Worm (Caenorhabditis elegans) whole organism, late embryonic: ENCODE data around the gene zyx-1.

Experiments
- C38D4.7 ChIP-seq: fragments of 200-800 bp; sonication (Bioruptor generic); optimal IDR thresholded peaks from 2 replicates; lab custom pipeline; 2018; ENCODE audit warnings: mild to moderate bottlenecking, missing genetic modification characterization, moderate library complexity, missing compliant biosample characterization
- F13H6.1 ChIP-seq: sonication (generic microtip); optimal IDR thresholded peaks from 2 replicates; lab custom pipeline; 2016; ENCODE audit warnings: missing genetic modification characterization, missing compliant biosample characterization
- T23F11.4 ChIP-seq: fragments of 200-800 bp; sonication (Bioruptor generic); optimal IDR thresholded peaks from 2 replicates; lab custom pipeline; 2018; ENCODE audit warnings: mild to moderate bottlenecking, missing genetic modification characterization, missing compliant biosample characterization
- Y22D7AL.16 ChIP-seq: sonication (generic microtip); optimal IDR thresholded peaks from 2 replicates; lab custom pipeline; 2016; ENCODE audit warnings: missing genetic modification characterization, missing compliant biosample characterization
- ahr-1 ChIP-seq: sonication (generic microtip); optimal IDR thresholded peaks from 2 replicates; lab custom pipeline; 2016; ENCODE audit warnings: missing genetic modification characterization, missing compliant biosample characterization
- ceh-14 ChIP-seq: sonication (generic microtip); optimal IDR thresholded peaks from 2 replicates; lab custom pipeline; 2016; ENCODE audit warnings: missing genotype, missing genetic modification characterization, missing compliant biosample characterization
- ceh-24 ChIP-seq: sonication (generic microtip); optimal IDR thresholded peaks from 2 replicates; lab custom pipeline; 2016; ENCODE audit warnings: mild to moderate bottlenecking, missing genetic modification characterization, missing compliant biosample characterization
- ceh-30 ChIP-seq: fragments of 150-350 bp; optimal IDR thresholded peaks from 2 replicates; lab custom pipeline; 2014; ENCODE audit warnings: missing biosample characterization, missing genetic modification characterization
- ceh-31 ChIP-seq: sonication (generic microtip); optimal IDR thresholded peaks from 2 replicates; lab custom pipeline; 2016; ENCODE audit warnings: missing genetic modification characterization, missing compliant biosample characterization
- ceh-34 ChIP-seq: sonication (generic microtip); optimal IDR thresholded peaks from 2 replicates; lab custom pipeline; 2016; ENCODE audit warnings: mild to moderate bottlenecking, missing genetic modification characterization, missing compliant biosample characterization
- ceh-45 ChIP-seq: fragments of 200-800 bp; sonication (Bioruptor generic); IDR thresholded peaks from 2 replicates; pipeline ENCODE4 v1.3.6; 2022; ENCODE audit warnings: missing genetic modification reagents, missing genetic modification characterization, missing compliant biosample characterization
- ceh-6 ChIP-seq: fragments of 200-800 bp; sonication (Bioruptor generic); optimal IDR thresholded peaks from 2 replicates; lab custom pipeline; 2018; ENCODE audit warnings: mild to moderate bottlenecking, missing genetic modification characterization, missing compliant biosample characterization
- dmd-4 ChIP-seq: sonication (generic microtip); optimal IDR thresholded peaks from 2 replicates; lab custom pipeline; 2016; ENCODE audit warnings: borderline replicate concordance, missing genetic modification characterization, missing compliant biosample characterization
- dve-1 ChIP-seq: sonication (generic microtip); optimal IDR thresholded peaks from 2 replicates; lab custom pipeline; 2017; ENCODE audit warnings: antibody characterized with exemption, mild to moderate bottlenecking, missing genetic modification characterization, missing compliant biosample characterization
- elt-2 ChIP-seq: sonication (generic microtip); optimal IDR thresholded peaks from 2 replicates; lab custom pipeline; 2016; ENCODE audit warnings: missing genetic modification reagents, missing genetic modification characterization, missing compliant biosample characterization
- elt-4 ChIP-seq: sonication (generic microtip); optimal IDR thresholded peaks from 2 replicates; lab custom pipeline; 2016; ENCODE audit warnings: missing genetic modification characterization, missing compliant biosample characterization
- ets-4 ChIP-seq: sonication (generic microtip); optimal IDR thresholded peaks from 2 replicates; lab custom pipeline; 2016; ENCODE audit warnings: missing genetic modification characterization, missing compliant biosample characterization
- fkh-10 ChIP-seq: fragments of 150-350 bp; optimal IDR thresholded peaks from 2 replicates; lab custom pipeline; 2014; ENCODE audit warnings: missing biosample characterization, missing genetic modification reagents, missing genetic modification characterization
- gmeb-2 ChIP-seq: sonication (generic microtip); optimal IDR thresholded peaks from 2 replicates; lab custom pipeline; 2016; ENCODE audit warnings: missing genetic modification characterization, inconsistent platforms, missing compliant biosample characterization
- hlh-13 ChIP-seq: fragments of 200-800 bp; sonication (Bioruptor generic); optimal IDR thresholded peaks from 2 replicates; lab custom pipeline; 2018; ENCODE audit warnings: mild to moderate bottlenecking, missing genetic modification characterization, missing compliant biosample characterization
- lim-6 ChIP-seq: sonication (generic microtip); optimal IDR thresholded peaks from 2 replicates; lab custom pipeline; 2016; ENCODE audit warnings: missing genetic modification characterization, missing compliant biosample characterization
- mec-3 ChIP-seq: sonication (generic microtip); optimal IDR thresholded peaks from 2 replicates; lab custom pipeline; 2016; ENCODE audit warnings: borderline replicate concordance, missing genetic modification characterization, missing compliant biosample characterization
- nfya-1 ChIP-seq: sonication (generic microtip); optimal IDR thresholded peaks from 2 replicates; lab custom pipeline; 2017; ENCODE audit warnings: missing genetic modification characterization, mild to moderate bottlenecking, missing compliant biosample characterization, antibody characterized with exemption, moderate library complexity
- nhr-232 ChIP-seq: sonication (generic microtip); optimal IDR thresholded peaks from 2 replicates; lab custom pipeline; 2016; ENCODE audit warnings: missing genetic modification characterization, missing compliant biosample characterization
- odd-2 ChIP-seq: sonication (generic microtip); optimal IDR thresholded peaks from 2 replicates; lab custom pipeline; 2017; ENCODE audit warnings: antibody characterized with exemption, mild to moderate bottlenecking, missing genetic modification characterization, missing compliant biosample characterization
- pat-9 ChIP-seq: fragments of 200-800 bp; sonication (Bioruptor generic); optimal IDR thresholded peaks from 2 replicates; lab custom pipeline; 2018; ENCODE audit warnings: mild to moderate bottlenecking, missing genetic modification characterization, moderate library complexity, missing compliant biosample characterization
- pha-4 ChIP-seq: fragments of 150-350 bp; optimal IDR thresholded peaks from 2 replicates; lab custom pipeline; 2018; ENCODE audit warnings: missing biosample characterization, missing genetic modification reagents, missing genetic modification characterization
- pqm-1 ChIP-seq: sonication (generic microtip); optimal IDR thresholded peaks from 2 replicates; lab custom pipeline; 2016; ENCODE audit warnings: missing genetic modification characterization, missing compliant biosample characterization
- sox-2 ChIP-seq: fragments of 200-800 bp; sonication (Bioruptor generic); IDR thresholded peaks from 2 replicates; pipeline ENCODE4 v1.3.6; 2022; ENCODE audit warnings: missing genetic modification reagents, missing genetic modification characterization, missing compliant biosample characterization
- sox-4 ChIP-seq: sonication (generic microtip); optimal IDR thresholded peaks from 2 replicates; lab custom pipeline; 2017; ENCODE audit warnings: mild to moderate bottlenecking, missing genetic modification characterization, inconsistent platforms, missing compliant biosample characterization
- tbx-2 ChIP-seq: sonication (generic microtip); optimal IDR thresholded peaks from 2 replicates; lab custom pipeline; 2016; ENCODE audit warnings: missing genetic modification characterization, missing compliant biosample characterization
- tbx-7 ChIP-seq: sonication (generic microtip); optimal IDR thresholded peaks from 2 replicates; lab custom pipeline; 2016; ENCODE audit warnings: missing genotype, missing genetic modification characterization, missing compliant biosample characterization
- ttx-3 ChIP-seq: sonication (generic microtip); optimal IDR thresholded peaks from 2 replicates; lab custom pipeline; 2016; ENCODE audit warnings: missing genetic modification reagents, missing genetic modification characterization, missing compliant biosample characterization
- unc-55 ChIP-seq: sonication (generic microtip); optimal IDR thresholded peaks from 2 replicates; lab custom pipeline; 2017; ENCODE audit warnings: missing biosample characterization, missing genetic modification reagents, missing genetic modification characterization
- zip-5 ChIP-seq: sonication (generic microtip); optimal IDR thresholded peaks from 2 replicates; lab custom pipeline; 2016; ENCODE audit warnings: missing genetic modification characterization, missing compliant biosample characterization
- ztf-16 ChIP-seq: sonication (generic microtip); optimal IDR thresholded peaks from 2 replicates; lab custom pipeline; 2017; ENCODE audit warnings: missing genetic modification characterization, missing compliant biosample characterization

Gene zyx-1

DNA sequence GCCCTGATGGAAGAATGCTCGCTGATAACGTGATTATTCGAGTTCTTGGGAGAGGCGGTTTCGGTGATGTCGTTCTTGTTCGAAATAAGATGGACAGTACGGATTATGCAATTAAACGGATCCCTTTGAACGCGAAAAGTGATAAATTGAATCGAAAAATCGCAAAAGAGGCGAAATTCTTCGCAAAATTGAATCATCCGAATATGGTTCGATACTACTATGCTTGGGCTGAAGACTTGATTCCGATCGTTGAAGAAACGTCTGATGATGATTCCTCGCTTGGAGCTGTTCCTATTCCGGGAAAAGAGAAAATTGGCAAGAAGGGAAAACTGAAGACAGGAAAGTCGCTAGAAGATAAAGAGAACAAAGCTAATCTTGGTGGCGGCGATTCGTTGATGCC lies 29.2 kb downstream of the zyx-1 start:
- no peak for TF ChIP-seq nhr-232 (tag; lab: Kevin White, UChicago)
- TF ChIP-seq ceh-24 (tag; lab: Kevin White, UChicago) = no peak
- TF ChIP-seq fkh-10 = no peak
- no peak for TF ChIP-seq odd-2 (tag; lab: Kevin White, UChicago)
- no peak for TF ChIP-seq hlh-13
- no peak for TF ChIP-seq ceh-30 (tag; lab: Kevin White, UChicago)
- TF ChIP-seq elt-4 = no peak
- no peak for TF ChIP-seq nfya-1 (tag; lab: Kevin White, UChicago)
- TF ChIP-seq ahr-1 (tag; lab: Kevin White, UChicago) = no peak
- no peak for TF ChIP-seq ceh-6 (GFP tag; lab: Kevin White, UChicago)
- TF ChIP-seq dve-1 (tag; lab: Kevin White, UChicago) = no peak
- TF ChIP-seq T23F11.4 (GFP tag; lab: Kevin White, UChicago) = no peak
- no peak for TF ChIP-seq unc-55 (GFP tag; lab: Kevin White, UChicago)
- TF ChIP-seq tbx-7 (tag; lab: Kevin White, UChicago) = no peak
- no peak for TF ChIP-seq ceh-14 (tag; lab: Kevin White, UChicago)
- no peak for TF ChIP-seq sox-4 (tag; lab: Kevin White, UChicago)
- no peak for TF ChIP-seq Y22D7AL.16
- TF ChIP-seq F13H6.1 (tag; lab: Kevin White, UChicago) = no peak
- TF ChIP-seq ztf-16 = no peak
- TF ChIP-seq sox-2 (GFP tag; lab: Robert Waterston, UW) = no peak
- TF ChIP-seq, all 69 proteins: peak for 0

DNA sequence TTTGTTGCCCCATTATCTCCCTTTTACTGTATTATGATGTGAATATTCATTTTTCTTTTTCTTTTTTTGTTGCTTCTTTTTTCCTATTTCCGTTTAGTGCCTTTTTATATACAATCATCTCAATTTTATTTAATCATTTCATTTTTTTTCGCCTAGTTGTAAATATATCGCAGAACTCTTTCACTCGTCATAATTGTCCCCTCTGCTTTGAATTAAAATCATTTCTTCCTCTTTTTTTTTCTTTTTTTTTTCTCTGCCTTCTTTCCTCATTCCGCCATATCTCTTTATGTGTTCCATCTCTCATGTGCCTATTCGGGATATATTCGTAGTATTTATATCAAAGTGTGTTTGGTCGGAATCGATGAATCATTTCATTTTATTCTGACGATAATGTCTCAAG lies 34.4 kb downstream of the zyx-1 start, which contains the start of gene Y81G3A.4:
TSS of gene Y81G3A.4 (plus strand) at position 301 of the 400 bp plus-strand sequence.
- TF ChIP-seq C38D4.7 (no peak), ceh-34 (no peak), ztf-16 (no peak), ceh-45 (GFP tag; lab: Robert Waterston, UW) (no peak), tbx-2 (tag; lab: Kevin White, UChicago) (no peak), ceh-14 (tag; lab: Kevin White, UChicago) (no peak), mec-3 (tag; lab: Kevin White, UChicago) (no peak), ceh-31 (tag; lab: Kevin White, UChicago) (no peak), fkh-10 (no peak), pha-4 (no peak)
- TF ChIP-seq, all 69 proteins: peak for 0

DNA sequence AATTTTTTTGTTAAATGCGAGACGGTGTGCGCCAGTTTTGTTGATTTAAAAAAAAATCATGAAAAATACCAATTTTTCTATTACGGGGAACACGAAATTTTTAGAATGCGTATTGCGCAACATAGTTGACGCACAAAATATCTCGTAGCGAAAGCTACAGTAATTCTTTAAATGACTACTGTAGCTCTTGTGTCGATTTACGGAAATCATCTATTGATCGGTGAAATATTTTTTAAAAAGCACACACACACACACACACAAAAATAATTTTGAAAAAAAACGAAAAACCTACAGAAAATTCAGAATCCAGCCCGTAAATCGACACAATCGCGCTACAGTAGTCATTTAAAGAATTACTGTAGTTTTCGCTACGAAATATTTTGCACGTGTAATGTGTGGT lies 35.1 kb downstream of the zyx-1 start:
- TF ChIP-seq odd-2 (tag; lab: Kevin White, UChicago) (no peak), elt-2 (tag; lab: Kevin White, UChicago) (no peak), lim-6 (no peak), T23F11.4 (GFP tag; lab: Kevin White, UChicago) (no peak), gmeb-2 (tag; lab: Kevin White, UChicago) (no peak), pat-9 (tag; lab: Kevin White, UChicago) (no peak), sox-2 (GFP tag; lab: Robert Waterston, UW) (no peak), nhr-232 (tag; lab: Kevin White, UChicago) (no peak), pqm-1 (tag; lab: Kevin White, UChicago) (no peak)

- TF ChIP-seq zip-5 (tag; lab: Kevin White, UChicago) (no peak), pat-9 (tag; lab: Kevin White, UChicago) (no peak), Y22D7AL.16 (no peak), dmd-4 (tag; lab: Kevin White, UChicago) (no peak), ceh-34 (no peak), gmeb-2 (tag; lab: Kevin White, UChicago) (no peak), ets-4 (no peak), C38D4.7 (no peak), tbx-2 (tag; lab: Kevin White, UChicago) (no peak), ttx-3 (tag; lab: Kevin White, UChicago) (no peak)
Measured at ce11 chrII:13096345-13096744, 39.6 kb downstream of the zyx-1 start.
